Worm (Caenorhabditis elegans): ENCODE measurements around the gene asm-2.

ce11 chrX:11339375-11339924 lies 15.4 kb upstream of the asm-2 start, which contains the start of gene aco-1:
- TF ChIP-seq K02D7.2 (tag; optimal IDR thresholded peaks at IDR 0.05), result no peak
- TF ChIP-seq lim-6 (tag; optimal IDR thresholded peaks at IDR 0.05), result no peak
- TF ChIP-seq ttx-3 (tag; optimal IDR thresholded peaks at IDR 0.05), result no peak
